Worm (Caenorhabditis elegans) whole organism, L2 larva: ENCODE measurements around the gene nrsn-1.
A peak's percentile ranks its signal among the peaks of the same experiment; 100 is the strongest.

Source experiments
- C34F6.9 ChIP-seq: fragments of 150-350 bp; optimal IDR thresholded peaks from 2 replicates; lab custom pipeline; 2014; ENCODE audit warnings: missing biosample characterization, missing genetic modification characterization
- F13H6.1 ChIP-seq: sonication (generic microtip); optimal IDR thresholded peaks from 2 replicates; lab custom pipeline; 2016; ENCODE audit warnings: missing genetic modification characterization, missing compliant biosample characterization
- R02D3.7 ChIP-seq: fragments of 150-350 bp; optimal IDR thresholded peaks from 2 replicates; lab custom pipeline; 2014; ENCODE audit warnings: missing biosample characterization, missing genetic modification characterization
- Y55F3AM.14 ChIP-seq: fragments of 200-800 bp; sonication (Bioruptor generic); optimal IDR thresholded peaks from 2 replicates; lab custom pipeline; 2018; ENCODE audit warnings: mild to moderate bottlenecking, missing genetic modification characterization, missing compliant biosample characterization
- ZK546.5 ChIP-seq: sonication (generic microtip); optimal IDR thresholded peaks from 2 replicates; lab custom pipeline; 2017; ENCODE audit warnings: missing biosample characterization, missing genetic modification characterization
- alr-1 ChIP-seq: fragments of 150-350 bp; optimal IDR thresholded peaks from 2 replicates; lab custom pipeline; 2014; ENCODE audit warnings: missing biosample characterization, missing genetic modification characterization
- aly-2 ChIP-seq: fragments of 150-350 bp; optimal IDR thresholded peaks from 2 replicates; lab custom pipeline; 2014; ENCODE audit warnings: missing biosample characterization, missing genetic modification characterization
- ama-1 ChIP-seq: fragments of 150-350 bp; optimal IDR thresholded peaks from 2 replicates; lab custom pipeline; 2018; ENCODE audit warnings: inconsistent platforms
- blmp-1 ChIP-seq: sonication (generic microtip); optimal IDR thresholded peaks from 2 replicates; lab custom pipeline; 2017; ENCODE audit warnings: missing genetic modification characterization, mild to moderate bottlenecking, missing compliant biosample characterization, antibody characterized with exemption, moderate library complexity; ENCODE audit not compliant: insufficient read depth
- ceh-16 ChIP-seq: fragments of 150-350 bp; optimal IDR thresholded peaks from 2 replicates; lab custom pipeline; 2014; ENCODE audit warnings: missing biosample characterization, missing genetic modification characterization
- ceh-82 ChIP-seq: fragments of 150-350 bp; optimal IDR thresholded peaks from 2 replicates; lab custom pipeline; 2014; ENCODE audit warnings: missing biosample characterization, missing genetic modification characterization
- crh-2 ChIP-seq: sonication (generic microtip); optimal IDR thresholded peaks from 2 replicates; lab custom pipeline; 2017; ENCODE audit warnings: missing biosample characterization, missing genetic modification characterization
- dmd-4 ChIP-seq: sonication (generic microtip); optimal IDR thresholded peaks from 2 replicates; lab custom pipeline; 2017; ENCODE audit warnings: missing biosample characterization, missing genetic modification characterization
- egl-27 ChIP-seq: sonication (generic microtip); optimal IDR thresholded peaks from 3 replicates; lab custom pipeline; 2017; ENCODE audit warnings: missing biosample characterization, missing genetic modification reagents, missing genetic modification characterization
- elt-1 ChIP-seq: fragments of 150-350 bp; optimal IDR thresholded peaks from 2 replicates; lab custom pipeline; 2014; ENCODE audit warnings: missing biosample characterization, missing genetic modification characterization
- elt-3 ChIP-seq: sonication (generic microtip); optimal IDR thresholded peaks from 2 replicates; lab custom pipeline; 2017; ENCODE audit warnings: missing biosample characterization, missing genetic modification characterization
- fos-1 ChIP-seq: fragments of 150-350 bp; optimal IDR thresholded peaks from 2 replicates; lab custom pipeline; 2014; ENCODE audit warnings: missing biosample characterization, missing genetic modification characterization
- gmeb-1 ChIP-seq: fragments of 150-350 bp; optimal IDR thresholded peaks from 2 replicates; lab custom pipeline; 2014; ENCODE audit warnings: missing biosample characterization, missing genetic modification characterization
- lin-11 ChIP-seq: fragments of 150-350 bp; sonication (generic microtip); optimal IDR thresholded peaks from 2 replicates; lab custom pipeline; 2014; ENCODE audit warnings: missing biosample characterization, missing genetic modification characterization, inconsistent platforms, mixed read lengths
- lin-13 ChIP-seq: fragments of 150-350 bp; optimal IDR thresholded peaks from 2 replicates; lab custom pipeline; 2014; ENCODE audit warnings: missing biosample characterization, missing genetic modification reagents, missing genetic modification characterization
- lin-39 ChIP-seq: fragments of 150-350 bp; optimal IDR thresholded peaks from 2 replicates; lab custom pipeline; 2014; ENCODE audit warnings: missing biosample characterization, missing genetic modification reagents, missing genetic modification characterization
- lsy-2 ChIP-seq, 2 experiments: fragments of 150-350 bp in 1 of 2; sonication (generic microtip) in 1 of 2; optimal IDR thresholded peaks; 2 replicates each; lab custom pipeline; 2014 to 2017; ENCODE audit warnings: missing biosample characterization in 2 of 2, missing genetic modification characterization in 2 of 2
- mab-5 ChIP-seq: fragments of 150-350 bp; optimal IDR thresholded peaks from 2 replicates; lab custom pipeline; 2014; ENCODE audit warnings: missing biosample characterization, missing genetic modification characterization
- mbf-1 ChIP-seq: sonication (generic microtip); optimal IDR thresholded peaks from 2 replicates; lab custom pipeline; 2017; ENCODE audit warnings: missing biosample characterization, missing genetic modification characterization
- mdl-1 ChIP-seq, 2 experiments: fragments of 150-350 bp in 1 of 2; sonication (generic microtip) in 1 of 2; optimal IDR thresholded peaks; 2 replicates each; lab custom pipeline; 2017; ENCODE audit warnings: missing biosample characterization in 2 of 2, missing genetic modification characterization in 2 of 2
- nhr-10 ChIP-seq: sonication (generic microtip); optimal IDR thresholded peaks from 2 replicates; lab custom pipeline; 2017; ENCODE audit warnings: missing biosample characterization, missing genetic modification characterization
- nhr-11 ChIP-seq: fragments of 150-350 bp; optimal IDR thresholded peaks from 2 replicates; lab custom pipeline; 2014; ENCODE audit warnings: missing biosample characterization, missing genetic modification characterization
- nhr-12 ChIP-seq: fragments of 150-350 bp; optimal IDR thresholded peaks from 2 replicates; lab custom pipeline; 2014; ENCODE audit warnings: missing biosample characterization, missing genetic modification characterization
- nhr-129 ChIP-seq: fragments of 150-350 bp; optimal IDR thresholded peaks from 2 replicates; lab custom pipeline; 2014; ENCODE audit warnings: missing biosample characterization, missing genetic modification characterization
- nhr-21 ChIP-seq: fragments of 150-350 bp; optimal IDR thresholded peaks from 2 replicates; lab custom pipeline; 2014; ENCODE audit warnings: missing biosample characterization, missing genetic modification characterization
- nhr-23 ChIP-seq: fragments of 150-350 bp; optimal IDR thresholded peaks from 2 replicates; lab custom pipeline; 2014; ENCODE audit warnings: missing biosample characterization, missing genetic modification reagents, missing genetic modification characterization
- nhr-237 ChIP-seq: fragments of 150-350 bp; optimal IDR thresholded peaks from 2 replicates; lab custom pipeline; 2014; ENCODE audit warnings: missing biosample characterization, missing genetic modification characterization
- nhr-25 ChIP-seq: fragments of 150-350 bp; sonication (generic microtip); optimal IDR thresholded peaks from 3 replicates; lab custom pipeline; 2014; ENCODE audit warnings: missing biosample characterization, missing genetic modification characterization
- nhr-6 ChIP-seq: fragments of 150-350 bp; optimal IDR thresholded peaks from 2 replicates; lab custom pipeline; 2014; ENCODE audit warnings: missing biosample characterization, missing genetic modification characterization
- nhr-77 ChIP-seq: fragments of 150-350 bp; optimal IDR thresholded peaks from 2 replicates; lab custom pipeline; 2014; ENCODE audit warnings: missing biosample characterization, missing genetic modification characterization
- peb-1 ChIP-seq: fragments of 150-350 bp; optimal IDR thresholded peaks from 2 replicates; lab custom pipeline; 2014; ENCODE audit warnings: missing biosample characterization, missing genetic modification characterization
- sem-4 ChIP-seq: fragments of 150-350 bp; optimal IDR thresholded peaks from 2 replicates; lab custom pipeline; 2014; ENCODE audit warnings: missing biosample characterization, missing genetic modification reagents, missing genetic modification characterization
- skn-1 ChIP-seq: sonication (generic microtip); optimal IDR thresholded peaks from 2 replicates; lab custom pipeline; 2017; ENCODE audit warnings: missing biosample characterization, missing genetic modification characterization
- sma-3 ChIP-seq: sonication (generic microtip); optimal IDR thresholded peaks from 2 replicates; lab custom pipeline; 2016; ENCODE audit warnings: missing genetic modification reagents, missing genetic modification characterization, missing compliant biosample characterization
- sma-9 ChIP-seq, 2 experiments: fragments of 150-350 bp in 1 of 2; sonication (generic microtip) in 1 of 2; optimal IDR thresholded peaks; 2 replicates each; lab custom pipeline; 2014 to 2016; ENCODE audit warnings: missing genetic modification characterization in 2 of 2, mild to moderate bottlenecking in 1 of 2, missing biosample characterization in 1 of 2, missing compliant biosample characterization in 1 of 2, missing genetic modification reagents in 1 of 2, moderate library complexity in 1 of 2
- snpc-4 ChIP-seq: fragments of 150-350 bp; optimal IDR thresholded peaks from 2 replicates; lab custom pipeline; 2014; ENCODE audit warnings: missing biosample characterization, missing genetic modification characterization
- unc-39 ChIP-seq: fragments of 150-350 bp; optimal IDR thresholded peaks from 2 replicates; lab custom pipeline; 2014; ENCODE audit warnings: missing biosample characterization, missing genetic modification characterization
- unc-55 ChIP-seq: fragments of 150-350 bp; sonication (generic microtip); optimal IDR thresholded peaks from 3 replicates; lab custom pipeline; 2014; ENCODE audit warnings: missing biosample characterization, missing genetic modification reagents, missing genetic modification characterization
- unc-62 ChIP-seq: fragments of 150-350 bp; optimal IDR thresholded peaks from 2 replicates; lab custom pipeline; 2014; ENCODE audit warnings: missing biosample characterization, missing genetic modification reagents, missing genetic modification characterization
- zag-1 ChIP-seq: fragments of 150-350 bp; optimal IDR thresholded peaks from 2 replicates; lab custom pipeline; 2014; ENCODE audit warnings: missing biosample characterization, missing genetic modification characterization
- ztf-1 ChIP-seq: fragments of 200-800 bp; sonication (Bioruptor generic); conservative IDR thresholded peaks from 2 replicates; pipeline ENCODE4 v1.3.6; 2022; ENCODE audit warnings: missing genetic modification characterization, missing compliant biosample characterization
- ztf-11 ChIP-seq: sonication (generic microtip); optimal IDR thresholded peaks from 2 replicates; lab custom pipeline; 2017; ENCODE audit warnings: missing biosample characterization, missing genetic modification characterization
- ztf-4 ChIP-seq: fragments of 150-350 bp; optimal IDR thresholded peaks from 2 replicates; lab custom pipeline; 2014; ENCODE audit warnings: missing biosample characterization, missing genetic modification characterization

Gene nrsn-1

ce11 chrV:3750328-3750727 is 34.6 kb upstream of the nrsn-1 start:
- TF ChIP-seq ceh-82 (tag; lab: Kevin White, UChicago) (no peak), sma-3 (GFP tag; lab: Kevin White, UChicago) (no peak)
- TF ChIP-seq, all 48 proteins: peak for 0

ce11 chrV:3743172-3743626 is 27.4 kb upstream of the nrsn-1 start, which contains the start of gene mtm-9:
Gene mtm-9, plus strand, starts transcription at chrV:3743576.
- TF ChIP-seq lin-39 (tag; lab: Kevin White, UChicago), result no peak
- no peak for TF ChIP-seq nhr-77 (tag; lab: Kevin White, UChicago)
- no peak for TF ChIP-seq nhr-10 (tag; lab: Kevin White, UChicago)
- no peak for TF ChIP-seq ZK546.5
- TF ChIP-seq unc-62 (GFP tag; lab: Kevin White, UChicago), result no peak
- TF ChIP-seq fos-1 (tag; lab: Kevin White, UChicago), result no peak
- no peak for TF ChIP-seq F13H6.1
- no peak for TF ChIP-seq nhr-23 (tag; lab: Kevin White, UChicago)
- no peak for TF ChIP-seq ceh-16 (tag; lab: Kevin White, UChicago)
- TF ChIP-seq nhr-6, result no peak
- TF ChIP-seq sem-4 (tag; lab: Kevin White, UChicago), result no peak
- no peak for TF ChIP-seq Y55F3AM.14 (GFP tag; lab: Kevin White, UChicago)
- no peak for TF ChIP-seq ama-1 (lab: Kevin White, UChicago)
- TF ChIP-seq crh-2 (tag; lab: Kevin White, UChicago), result peak; percentile 51
- TF ChIP-seq mab-5, result no peak
- peak; percentile 12 for TF ChIP-seq nhr-129 (tag; lab: Kevin White, UChicago)
- no peak for TF ChIP-seq ztf-1 (GFP tag; lab: Robert Waterston, UW)
- no peak for TF ChIP-seq zag-1 (tag; lab: Kevin White, UChicago)
- TF ChIP-seq skn-1 (tag; lab: Kevin White, UChicago), result no peak
- no peak for TF ChIP-seq dmd-4 (tag; lab: Kevin White, UChicago)
- TF ChIP-seq ztf-11 (tag; lab: Kevin White, UChicago), result no peak
- TF ChIP-seq elt-1 (tag; lab: Kevin White, UChicago), result no peak
- TF ChIP-seq elt-3 (tag; lab: Kevin White, UChicago), result no peak
- TF ChIP-seq sma-3 (GFP tag; lab: Kevin White, UChicago), result no peak
- TF ChIP-seq blmp-1 (tag; lab: Kevin White, UChicago), result no peak
- TF ChIP-seq mdl-1 (tag; optimal IDR thresholded peaks at IDR 0.05; lab: Kevin White, UChicago), result no peak
- peak; percentile 15 for TF ChIP-seq nhr-21 (tag; lab: Kevin White, UChicago)
- no peak for TF ChIP-seq aly-2 (tag; lab: Kevin White, UChicago)
- no peak for TF ChIP-seq unc-39
- no peak for TF ChIP-seq nhr-11 (tag; lab: Kevin White, UChicago)
- no peak for TF ChIP-seq lin-11 (tag; lab: Kevin White, UChicago)
- TF ChIP-seq snpc-4 (tag; lab: Kevin White, UChicago), result no peak
- no peak for TF ChIP-seq peb-1 (tag; lab: Kevin White, UChicago)
- TF ChIP-seq C34F6.9 (tag; lab: Kevin White, UChicago), result peak; percentile 52
- TF ChIP-seq ztf-4 (tag; lab: Kevin White, UChicago), result no peak
- no peak for TF ChIP-seq egl-27 (tag; lab: Kevin White, UChicago)
- no peak for TF ChIP-seq sma-9 (GFP tag; optimal IDR thresholded peaks at IDR 0.05; lab: Kevin White, UChicago)
- TF ChIP-seq sma-9 (tag; optimal IDR thresholded peaks at IDR 0.05; lab: Kevin White, UChicago), result no peak
- no peak for TF ChIP-seq alr-1 (tag; lab: Kevin White, UChicago)
- peak; percentile 96 for TF ChIP-seq gmeb-1 (tag; lab: Kevin White, UChicago)
- TF ChIP-seq mbf-1, result no peak
- TF ChIP-seq lsy-2 (tag; optimal IDR thresholded peaks at IDR 0.05; lab: Kevin White, UChicago), result peak; percentile 9 to 58
- TF ChIP-seq ceh-82 (tag; lab: Kevin White, UChicago), result no peak
- peak; percentile 76 for TF ChIP-seq unc-55
- peak; percentile 21 for TF ChIP-seq lin-13
- peak; percentile 24 for TF ChIP-seq nhr-25
- peak; percentile 92 for TF ChIP-seq R02D3.7 (tag; lab: Kevin White, UChicago)
- TF ChIP-seq nhr-237 (tag; lab: Kevin White, UChicago), result no peak
- no peak for TF ChIP-seq nhr-12 (tag; lab: Kevin White, UChicago)
